Worm (Caenorhabditis elegans): Measurements from ENCODE around the gene T04F8.2.

DNA sequence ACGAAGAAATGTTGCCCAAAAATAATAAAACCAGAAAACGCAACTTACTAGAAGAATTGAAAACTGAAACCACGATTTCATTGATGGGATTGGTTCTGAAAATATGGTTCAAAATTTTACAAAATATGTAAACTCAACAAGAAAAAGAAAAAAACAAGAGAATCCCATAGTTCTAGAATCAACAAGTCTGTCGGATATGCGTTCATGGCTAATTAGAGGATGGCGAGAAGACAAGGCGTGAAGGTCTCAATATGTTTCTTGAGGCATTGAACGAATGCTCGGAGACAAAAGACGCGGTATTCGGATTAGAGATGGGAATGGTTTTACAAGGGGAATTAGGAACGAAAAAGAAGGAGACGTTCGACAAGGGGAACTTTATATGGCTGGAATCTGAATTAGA, 5.6 kb downstream of the T04F8.2 start, which contains the start of gene cutl-11:
- no peak for TF ChIP-seq him-1 (tag; optimal IDR thresholded peaks at IDR 0.05)
- no peak for TF ChIP-seq dao-5 (tag; optimal IDR thresholded peaks at IDR 0.05)

All from whole organism, L4/young adult.